Worm (Caenorhabditis elegans) whole organism, L4/young adult: ENCODE measurements around the gene pek-1.

ENCODE experiments used
- W03F9.2 ChIP-seq: fragments of 150-350 bp; optimal IDR thresholded peaks from 2 replicates; lab custom pipeline; 2014; ENCODE audit warnings: missing biosample characterization, missing genetic modification characterization
- dao-5 ChIP-seq: sonication (generic microtip); optimal IDR thresholded peaks from 2 replicates; lab custom pipeline; 2016; ENCODE audit warnings: missing genotype, missing genetic modification characterization, moderate library complexity, missing compliant biosample characterization
- him-1 ChIP-seq: sonication (generic microtip); optimal IDR thresholded peaks from 2 replicates; lab custom pipeline; 2016; ENCODE audit warnings: missing genotype, missing genetic modification reagents, missing genetic modification characterization, missing compliant biosample characterization

The pek-1 gene

DNA sequence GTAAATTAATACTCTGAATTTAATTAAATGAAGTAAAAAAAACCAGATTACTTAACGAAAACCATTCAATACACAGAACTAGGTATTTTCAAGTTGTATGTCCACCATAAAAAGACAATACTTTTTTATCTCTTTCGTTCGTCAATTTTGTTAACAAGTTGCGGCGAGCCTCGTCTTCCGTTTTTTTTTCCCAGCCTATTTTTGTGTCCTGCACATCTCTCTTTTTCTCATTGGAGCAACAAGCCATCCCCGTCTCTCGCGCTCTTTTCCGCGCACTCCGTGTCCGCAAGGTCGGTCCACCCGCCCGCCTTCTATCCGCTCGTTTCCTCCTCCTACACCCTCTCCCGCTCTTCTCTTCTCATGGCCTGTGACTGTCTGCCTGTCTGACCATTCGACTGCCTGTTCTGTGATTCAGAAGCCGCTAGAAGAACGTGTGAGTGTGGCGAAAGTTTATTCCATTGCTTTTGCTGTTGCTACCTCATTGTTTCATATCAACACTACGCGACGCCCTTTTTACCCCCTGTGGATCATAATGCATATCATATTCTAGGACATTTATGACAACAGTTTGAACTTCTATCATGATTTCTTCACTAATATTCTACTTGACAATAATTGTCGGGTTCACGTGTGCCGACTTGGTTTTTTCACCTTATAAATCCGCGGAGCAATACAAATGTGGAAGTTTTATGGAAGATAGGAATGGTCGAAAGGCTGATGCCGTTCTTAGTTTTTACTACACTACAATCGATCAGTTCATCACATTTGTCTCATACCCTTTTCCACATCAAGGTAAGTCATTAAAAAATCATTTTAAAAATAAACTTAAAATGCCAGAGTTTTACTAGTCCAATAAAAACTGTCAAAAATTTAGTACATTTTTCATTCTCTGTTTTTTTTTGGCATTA, 29.9 kb downstream of the pek-1 start, which contains the start of the genes F08B12.11 and prmn-1:
Gene F08B12.11, plus strand, starts transcription at position 521 of the 908 bp plus-strand sequence.
Gene prmn-1, plus strand, starts transcription at position 551 of the 908 bp plus-strand sequence.
- TF ChIP-seq him-1 (tag; lab: Kevin White, UChicago) = no peak
- no peak for TF ChIP-seq W03F9.2 (tag; lab: Kevin White, UChicago)
- no peak for TF ChIP-seq dao-5 (tag; lab: Kevin White, UChicago)

DNA sequence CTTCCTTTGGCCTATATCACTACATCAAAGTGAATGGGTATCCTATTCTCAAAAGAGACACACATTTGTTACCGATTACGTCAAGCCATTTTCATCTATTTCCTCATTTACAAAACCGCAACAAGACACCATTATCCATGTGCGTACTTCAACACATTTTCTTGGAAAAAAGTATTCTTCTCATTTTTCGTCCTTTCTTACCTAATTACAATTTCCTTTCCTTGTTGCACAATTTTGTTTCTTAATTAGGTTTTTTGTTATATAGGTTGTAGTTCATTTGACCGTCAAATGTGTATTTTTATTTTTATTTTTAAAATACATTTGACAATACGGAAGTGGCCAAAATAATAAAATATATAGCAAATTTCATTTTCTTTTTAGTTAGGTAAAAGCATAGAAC, 31.3 kb downstream of the pek-1 start:
- TF ChIP-seq him-1 (tag; lab: Kevin White, UChicago) (no peak), W03F9.2 (tag; lab: Kevin White, UChicago) (no peak), dao-5 (tag; lab: Kevin White, UChicago) (no peak)

DNA sequence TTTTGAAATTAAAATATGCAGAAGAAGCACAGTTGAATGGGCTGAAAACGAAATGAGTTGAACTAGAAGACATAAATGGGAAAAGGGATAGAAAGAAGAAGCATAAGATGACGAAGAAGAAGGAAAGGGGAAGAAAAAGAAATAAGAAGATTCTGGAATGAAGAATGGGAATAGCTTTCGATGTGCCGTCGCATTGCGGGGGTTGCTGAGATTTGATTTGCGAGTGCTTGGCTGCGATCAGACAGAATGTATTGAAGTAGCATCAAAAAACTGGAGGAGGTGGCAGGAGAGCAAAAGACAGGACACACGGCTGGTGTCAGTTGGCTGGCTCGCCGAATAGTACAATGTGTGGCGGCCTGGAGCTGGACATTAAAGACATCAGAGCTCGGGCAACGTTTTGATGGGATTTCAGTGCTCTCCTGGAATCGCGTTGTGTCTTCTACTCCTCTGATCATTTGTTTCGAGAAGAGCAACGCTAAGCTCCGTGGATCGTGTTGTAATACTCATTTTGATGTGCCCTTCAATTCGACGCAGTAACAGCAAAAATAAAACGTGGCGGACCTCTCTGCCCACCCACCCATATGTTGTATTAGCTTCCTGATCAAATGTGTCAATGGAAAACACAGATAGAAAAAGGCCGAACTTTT, 35.4 kb downstream of the pek-1 start:
- TF ChIP-seq him-1 (tag; lab: Kevin White, UChicago) (peak; percentile 8), dao-5 (tag; lab: Kevin White, UChicago) (no peak)

DNA sequence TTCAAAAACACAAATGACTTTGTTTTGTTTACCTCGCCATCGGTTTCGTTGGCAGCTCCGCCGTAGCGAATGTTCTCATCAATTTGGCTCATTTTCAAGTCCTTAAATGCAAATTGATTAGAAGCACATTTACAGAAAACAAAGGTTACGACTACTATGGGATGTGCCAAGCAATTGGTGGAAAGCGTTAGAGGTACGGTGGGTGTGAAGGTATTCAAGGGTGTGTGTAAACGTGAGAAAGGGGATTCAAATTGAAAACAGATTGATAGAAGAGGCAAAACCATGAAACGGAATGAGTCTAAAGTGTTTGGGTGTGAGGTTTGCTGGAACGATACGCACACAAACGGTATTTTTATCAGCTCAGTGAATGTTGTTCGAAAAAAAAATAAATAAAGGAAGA, 37.3 kb downstream of the pek-1 start, which contains the start of gene tni-1:
Gene tni-1, minus strand, starts transcription at position 101 of the 400 bp plus-strand sequence.
- TF ChIP-seq W03F9.2 (tag; lab: Kevin White, UChicago) (no peak), him-1 (tag; lab: Kevin White, UChicago) (no peak), dao-5 (tag; lab: Kevin White, UChicago) (no peak)

DNA sequence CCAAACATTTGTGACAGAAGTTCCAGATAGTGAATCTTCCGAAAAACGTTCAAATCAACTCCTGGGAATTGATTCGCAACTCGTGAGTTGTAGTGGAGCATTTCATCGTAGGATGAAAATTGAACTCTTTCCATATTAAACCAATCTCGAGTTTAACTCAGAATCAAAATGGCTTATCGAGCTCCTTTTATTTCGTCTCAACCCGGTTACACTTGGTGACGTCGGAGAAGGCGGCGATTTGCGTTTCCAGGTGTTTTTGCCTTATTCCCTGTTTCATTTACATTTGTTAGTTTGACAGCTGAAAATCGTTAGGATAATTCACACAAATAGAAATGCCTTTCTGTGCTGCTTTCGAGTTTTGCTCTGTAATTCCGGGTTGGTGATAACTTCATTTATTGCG, 39.2 kb downstream of the pek-1 start, which contains the start of gene F42E11.3:
Gene F42E11.3, minus strand, starts transcription at position 101 of the 400 bp plus-strand sequence.
- TF ChIP-seq dao-5 (tag; lab: Kevin White, UChicago) (no peak), him-1 (tag; lab: Kevin White, UChicago) (no peak), W03F9.2 (tag; lab: Kevin White, UChicago) (no peak)

DNA sequence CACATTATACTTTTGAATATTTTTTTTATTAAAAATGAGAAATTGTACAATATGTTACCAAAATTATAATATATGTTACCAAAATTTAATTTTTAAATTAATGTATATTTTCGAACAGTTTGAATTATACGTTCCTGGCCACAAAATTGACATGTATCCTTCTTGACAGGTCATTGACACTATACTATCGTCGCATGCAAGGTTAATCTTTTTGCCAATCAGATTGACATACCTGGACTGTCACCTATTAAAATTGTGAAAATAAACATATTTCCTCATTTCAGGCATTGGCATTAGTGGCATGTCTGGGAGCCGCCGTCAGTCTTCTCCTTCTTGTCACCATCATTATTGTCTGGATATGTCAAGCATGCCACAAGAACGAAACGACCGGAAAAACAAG, 44.6 kb downstream of the pek-1 start:
- no peak for TF ChIP-seq him-1 (tag; lab: Kevin White, UChicago)
- TF ChIP-seq W03F9.2 (tag; lab: Kevin White, UChicago) = no peak
- TF ChIP-seq dao-5 (tag; lab: Kevin White, UChicago) = no peak

DNA sequence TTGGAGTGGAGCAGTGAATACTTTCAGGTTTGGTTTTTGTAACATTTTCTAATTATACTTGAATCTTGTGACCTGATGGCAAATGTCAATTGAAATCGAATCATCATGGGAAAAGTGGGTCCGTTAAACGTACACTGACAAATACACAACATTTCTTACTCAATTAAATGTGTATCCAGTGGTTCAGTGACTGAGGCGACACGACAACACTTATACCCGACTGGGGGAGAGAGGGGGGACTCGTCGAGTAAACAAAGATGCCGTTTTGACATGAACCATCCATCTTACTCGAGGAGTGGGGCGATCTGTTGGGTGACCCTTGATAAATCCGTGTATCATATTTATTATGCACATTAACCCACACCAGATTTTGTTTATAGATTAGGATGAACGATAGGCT, 45.8 kb downstream of the pek-1 start:
- TF ChIP-seq W03F9.2 (tag; lab: Kevin White, UChicago) (no peak), dao-5 (tag; lab: Kevin White, UChicago) (no peak), him-1 (tag; lab: Kevin White, UChicago) (no peak)

DNA sequence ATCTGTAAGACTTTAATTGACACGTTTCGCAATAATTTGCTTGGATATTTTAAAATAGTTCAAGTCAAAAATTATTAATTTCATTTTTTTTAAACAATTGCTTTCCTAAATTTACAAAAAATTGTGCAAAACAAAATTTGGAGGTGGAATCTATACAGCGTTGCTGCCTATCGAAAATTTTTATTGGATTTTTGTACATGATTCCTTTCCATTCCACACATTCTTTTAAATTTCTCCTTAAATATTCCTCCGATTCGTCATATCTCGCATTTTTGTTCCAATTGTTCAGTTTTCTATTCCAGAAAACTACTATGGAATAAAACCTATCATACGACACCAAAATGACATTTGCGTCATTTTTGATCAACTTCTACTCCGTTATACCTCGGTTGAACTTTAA, 46.3 kb downstream of the pek-1 start, which contains the start of gene ttyh-1:
Gene ttyh-1, plus strand, starts transcription at position 301 of the 400 bp plus-strand sequence.
- no peak for TF ChIP-seq dao-5 (tag; lab: Kevin White, UChicago)
- TF ChIP-seq him-1 (tag; lab: Kevin White, UChicago) = no peak
- no peak for TF ChIP-seq W03F9.2 (tag; lab: Kevin White, UChicago)

DNA sequence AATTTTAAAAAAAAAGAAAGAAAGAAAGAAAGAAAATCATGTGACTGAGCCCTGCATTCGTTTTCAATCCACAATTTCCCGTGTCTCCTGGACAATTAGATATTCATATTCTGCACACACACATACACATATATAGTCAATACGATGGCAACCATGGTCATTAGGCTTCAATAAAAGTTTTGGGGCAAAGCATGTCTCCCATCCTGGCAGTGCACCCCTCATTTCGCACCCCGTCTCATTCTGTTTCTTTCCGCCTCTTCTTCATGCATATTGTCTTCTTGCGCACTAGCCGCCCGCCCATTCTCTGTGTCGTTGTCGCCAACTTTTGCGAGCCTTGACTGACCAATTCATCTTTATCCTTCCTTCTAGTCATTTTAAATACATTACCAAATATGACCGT, 47.0 kb downstream of the pek-1 start:
- TF ChIP-seq dao-5 (tag; lab: Kevin White, UChicago) (no peak), him-1 (tag; lab: Kevin White, UChicago) (no peak), W03F9.2 (tag; lab: Kevin White, UChicago) (no peak)

DNA sequence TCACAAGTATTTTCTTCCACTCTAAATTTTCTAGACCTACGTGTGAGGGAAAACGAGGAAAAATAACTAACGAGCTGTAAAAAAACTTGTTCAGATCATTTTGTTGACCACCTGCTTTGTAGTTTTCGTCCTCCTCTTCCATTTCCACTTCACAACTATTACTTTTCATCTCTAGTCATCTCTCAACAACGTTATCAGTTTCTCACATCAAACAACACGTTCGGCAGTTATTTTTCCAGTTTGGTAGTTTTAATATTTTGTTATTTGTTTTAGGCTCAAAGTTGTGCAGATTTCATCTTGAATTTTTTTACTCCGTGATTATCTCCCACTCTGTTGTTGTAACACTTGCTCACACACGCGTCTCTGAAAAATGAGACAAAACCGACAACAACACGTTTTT, 47.6 kb downstream of the pek-1 start:
- TF ChIP-seq W03F9.2 (tag; lab: Kevin White, UChicago) (no peak), him-1 (tag; lab: Kevin White, UChicago) (no peak), dao-5 (tag; lab: Kevin White, UChicago) (no peak)

DNA sequence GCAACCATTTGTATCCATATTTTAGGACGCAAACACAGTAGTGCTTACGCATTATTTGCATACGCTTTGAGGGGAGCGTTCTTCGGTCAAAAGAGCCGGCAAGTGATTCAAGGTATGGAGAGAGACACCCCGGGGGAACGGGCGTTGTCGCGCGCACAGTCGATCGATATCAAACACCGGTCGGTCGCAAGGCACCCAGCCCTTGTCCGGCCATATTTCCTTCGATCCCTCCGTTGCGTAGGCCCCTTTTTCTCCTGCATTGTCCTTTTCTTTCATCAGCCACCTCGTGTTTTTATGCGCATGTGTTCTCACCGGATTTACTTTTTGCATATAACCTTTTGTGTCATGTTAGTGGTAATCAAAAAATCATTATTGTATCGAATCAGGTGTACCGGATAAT, 48.7 kb downstream of the pek-1 start:
- TF ChIP-seq W03F9.2 (tag; lab: Kevin White, UChicago) (no peak), dao-5 (tag; lab: Kevin White, UChicago) (no peak), him-1 (tag; lab: Kevin White, UChicago) (no peak)

DNA sequence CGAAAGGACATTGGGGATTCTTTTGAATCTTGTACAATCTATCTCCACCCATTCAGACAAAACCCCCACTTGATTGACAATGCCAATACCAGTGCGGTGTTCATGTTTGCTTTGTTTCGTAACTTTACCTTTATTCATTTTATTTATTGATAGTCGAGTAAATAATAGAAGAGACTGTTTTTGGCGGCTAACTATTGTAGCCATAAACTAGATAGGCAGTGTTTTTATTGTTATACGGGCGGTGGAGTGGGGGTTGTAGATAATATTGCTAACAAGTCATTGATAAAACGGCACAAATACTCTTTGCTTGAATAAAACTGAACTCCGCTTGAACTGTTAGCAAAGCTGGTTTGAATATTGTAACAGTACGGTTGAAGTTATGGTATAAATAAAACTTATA, 49.8 kb downstream of the pek-1 start:
- TF ChIP-seq dao-5 (tag; lab: Kevin White, UChicago) = no peak
